Worm (Caenorhabditis elegans): ENCODE data around the gene mtrf-1L.

DNA sequence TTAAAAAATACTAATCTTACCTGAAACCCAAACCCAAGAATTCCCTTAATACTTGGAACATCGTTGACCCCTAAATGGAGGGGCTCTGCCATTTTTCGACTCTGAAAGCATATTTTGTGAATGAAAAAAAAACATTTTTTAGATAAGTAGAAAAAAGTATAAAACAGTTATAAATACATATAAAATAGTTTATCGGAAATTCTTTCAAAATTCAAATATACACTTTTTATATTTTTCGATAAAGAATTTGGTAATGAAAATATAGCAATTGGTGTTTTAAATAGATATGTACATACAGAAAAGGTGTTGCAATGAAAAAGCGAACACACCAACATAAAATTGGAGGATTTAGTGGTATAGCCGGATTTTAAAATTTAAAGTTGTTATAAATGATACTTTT lies 28.1 kb downstream of the mtrf-1L start, which contains the start of gene Y59E9AL.4:
- TF ChIP-seq zfp-2 (tag; optimal IDR thresholded peaks at IDR 0.05) (no peak), nhr-41 (GFP tag; IDR thresholded peaks at IDR 0.05) (no peak), nhr-76 (tag; optimal IDR thresholded peaks at IDR 0.05) (no peak), nhr-6 (tag; optimal IDR thresholded peaks at IDR 0.05) (no peak), F49E8.2 (tag; optimal IDR thresholded peaks at IDR 0.05; ENCODE audit: borderline replicate concordance) (no peak), ceh-28 (tag; optimal IDR thresholded peaks at IDR 0.05) (no peak), lin-13 (GFP tag; optimal IDR thresholded peaks at IDR 0.05) (no peak), nhr-28 (tag; optimal IDR thresholded peaks at IDR 0.05) (no peak), daf-12 (tag; optimal IDR thresholded peaks at IDR 0.05) (no peak), lin-39 (tag; optimal IDR thresholded peaks at IDR 0.05) (no peak), F26F4.8 (GFP tag; conservative IDR thresholded peaks at IDR 0.05) (no peak)

Data from whole organism, L4 larva.